Fruit fly (Drosophila melanogaster): ENCODE results near the gene CG43800.

CG43800 gene

DNA sequence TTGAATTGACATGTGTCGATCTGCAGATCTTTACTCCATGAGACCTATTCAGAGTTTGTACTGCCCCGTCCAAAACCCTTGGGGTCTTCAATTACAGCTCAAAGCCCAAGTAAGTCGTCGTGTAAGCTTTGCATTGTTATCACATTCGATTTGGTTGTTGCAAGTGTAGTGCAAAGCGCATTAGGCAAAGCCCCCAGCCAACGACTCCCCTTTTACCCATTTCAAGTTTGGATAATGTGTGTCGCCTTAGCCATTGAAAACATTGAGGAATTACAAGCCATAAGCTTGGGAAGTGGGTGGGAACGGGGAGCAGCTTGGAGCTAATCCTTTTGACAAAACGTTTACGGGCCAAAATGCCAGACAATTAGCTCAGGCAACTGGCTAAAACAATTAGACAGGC lies 26.9 kb upstream of the CG43800 start:
- TF ChIP-seq CG7101 (tag; optimal IDR thresholded peaks at IDR 0.05) (no peak), Crg-1 (GFP tag; optimal IDR thresholded peaks at IDR 0.05) (no peak), Mnt (GFP tag; optimal IDR thresholded peaks at IDR 0.05) (no peak), CG1620 (GFP tag; optimal IDR thresholded peaks at IDR 0.05) (no peak), Clk (GFP tag; optimal IDR thresholded peaks at IDR 0.05) (no peak), cnc (optimal IDR thresholded peaks at IDR 0.05) (no peak), CG7045 (GFP tag; optimal IDR thresholded peaks at IDR 0.05) (no peak), CG14711 (tag; optimal IDR thresholded peaks at IDR 0.05) (no peak), cic (GFP tag; optimal IDR thresholded peaks at IDR 0.05) (no peak), Hr96 (GFP tag; optimal IDR thresholded peaks at IDR 0.05) (no peak), tj (GFP tag; optimal IDR thresholded peaks at IDR 0.05) (no peak), kay (GFP tag; ENCODE audit: borderline replicate concordance) (no peak)

DNA sequence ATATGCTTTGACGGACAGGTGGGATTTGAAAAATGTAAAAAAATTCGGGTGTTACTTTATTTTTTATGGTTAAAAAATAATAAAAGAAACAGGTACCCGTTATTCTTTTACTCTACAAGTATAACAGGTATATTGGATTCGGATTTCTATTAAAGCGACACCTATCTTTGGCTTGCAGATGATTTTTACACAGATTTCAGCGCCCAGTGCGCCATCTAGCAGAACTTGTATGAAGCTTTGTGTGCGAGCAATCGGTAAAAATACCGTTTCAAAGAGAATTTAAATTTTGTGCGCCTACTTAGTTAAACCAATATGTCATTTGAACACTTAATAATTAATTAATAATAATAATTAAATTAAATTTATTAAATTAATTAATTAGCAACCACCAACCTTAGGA lies 25.5 kb upstream of the CG43800 start:
- TF ChIP-seq CG33017 (tag; optimal IDR thresholded peaks at IDR 0.05), result no peak
- no peak for TF ChIP-seq bab1 (GFP tag; optimal IDR thresholded peaks at IDR 0.05)
- peak; percentile 20 for TF ChIP-seq Hr96 (GFP tag; optimal IDR thresholded peaks at IDR 0.05)
- peak; percentile 18 for TF ChIP-seq CG1620 (GFP tag; optimal IDR thresholded peaks at IDR 0.05)

DNA sequence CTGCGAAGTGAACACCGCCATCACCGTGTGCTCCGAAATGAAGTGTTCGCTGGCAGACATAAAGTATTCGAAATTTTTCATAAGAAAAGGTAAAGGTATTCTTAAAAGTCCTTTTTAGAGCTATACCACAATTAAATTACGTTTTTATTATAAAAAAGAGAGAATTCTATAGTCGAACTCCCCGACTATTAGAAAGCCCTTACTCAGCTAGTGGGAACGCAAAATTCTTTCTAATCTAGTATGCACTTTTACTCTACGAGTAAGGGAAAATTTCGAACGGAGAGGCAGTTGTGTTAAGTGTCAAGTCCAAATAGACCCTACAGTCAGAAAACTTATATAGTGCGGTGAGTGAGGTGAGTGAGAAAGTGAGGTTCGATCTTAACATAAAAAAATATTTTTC lies 24.6 kb upstream of the CG43800 start, which contains the start of gene CG31909:
Gene CG31909 (plus strand): TSS at position 301 of the 400 bp plus-strand sequence.
- peak; percentile 28 for TF ChIP-seq kay (GFP tag; ENCODE audit: borderline replicate concordance)
- TF ChIP-seq ovo (GFP tag; optimal IDR thresholded peaks at IDR 0.05), result no peak

DNA sequence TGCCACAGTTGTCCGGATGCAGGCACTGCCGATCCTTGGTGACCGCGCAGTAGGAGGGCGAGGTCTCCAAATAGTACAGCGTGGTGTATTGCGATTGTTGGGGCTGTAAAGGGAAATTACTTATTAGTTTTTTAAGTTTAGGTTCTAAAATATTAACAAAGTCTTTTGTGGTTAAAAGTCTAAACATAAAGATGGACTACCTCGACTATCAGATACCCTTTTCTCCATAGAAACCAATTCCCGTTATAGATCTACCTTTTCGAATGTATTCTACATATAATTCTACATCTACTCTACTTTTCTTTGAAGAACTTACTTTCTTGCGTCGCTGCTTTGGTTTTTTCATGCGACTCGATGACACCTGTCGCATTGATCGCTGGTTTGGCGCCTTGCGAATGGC lies 23.5 kb upstream of the CG43800 start:
- TF ChIP-seq CG11617 (GFP tag; optimal IDR thresholded peaks at IDR 0.05), result no peak
- no peak for TF ChIP-seq kay (GFP tag; ENCODE audit: borderline replicate concordance)
- TF ChIP-seq bab1 (GFP tag; optimal IDR thresholded peaks at IDR 0.05), result no peak
- TF ChIP-seq CG12768 (GFP tag; optimal IDR thresholded peaks at IDR 0.05), result no peak
- TF ChIP-seq Hr96 (GFP tag; optimal IDR thresholded peaks at IDR 0.05), result no peak
- no peak for TF ChIP-seq CG33017 (tag; optimal IDR thresholded peaks at IDR 0.05)
- no peak for TF ChIP-seq cnc (optimal IDR thresholded peaks at IDR 0.05)

DNA sequence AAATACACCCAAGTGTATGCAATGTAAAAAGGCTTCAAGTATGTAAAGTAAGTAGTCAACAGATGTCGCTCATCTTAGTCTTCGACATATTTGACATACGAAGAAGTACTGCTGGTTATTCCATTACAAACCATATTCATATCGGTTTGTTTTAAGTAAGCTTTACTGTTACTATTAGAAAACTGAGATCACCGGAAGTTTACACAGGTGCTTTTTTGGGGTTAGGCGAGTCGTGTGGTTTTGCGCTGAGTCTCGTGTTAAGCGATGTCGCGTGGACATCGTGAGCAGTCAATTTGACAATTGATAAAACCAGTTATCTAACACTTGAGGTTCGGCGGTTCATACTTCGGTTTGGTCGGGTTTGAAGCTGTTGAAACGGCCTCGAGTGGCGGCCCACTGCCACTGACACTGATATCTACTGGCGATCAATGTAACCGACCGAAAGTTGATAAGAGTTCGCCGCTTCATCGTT lies 22.1 kb upstream of the CG43800 start:
- TF ChIP-seq tj (GFP tag; optimal IDR thresholded peaks at IDR 0.05), result no peak
- no peak for TF ChIP-seq CG14711 (tag; optimal IDR thresholded peaks at IDR 0.05)
- no peak for TF ChIP-seq kay (GFP tag; ENCODE audit: borderline replicate concordance)
- TF ChIP-seq Clk (GFP tag; optimal IDR thresholded peaks at IDR 0.05), result no peak
- no peak for TF ChIP-seq Mnt (GFP tag; optimal IDR thresholded peaks at IDR 0.05)

DNA sequence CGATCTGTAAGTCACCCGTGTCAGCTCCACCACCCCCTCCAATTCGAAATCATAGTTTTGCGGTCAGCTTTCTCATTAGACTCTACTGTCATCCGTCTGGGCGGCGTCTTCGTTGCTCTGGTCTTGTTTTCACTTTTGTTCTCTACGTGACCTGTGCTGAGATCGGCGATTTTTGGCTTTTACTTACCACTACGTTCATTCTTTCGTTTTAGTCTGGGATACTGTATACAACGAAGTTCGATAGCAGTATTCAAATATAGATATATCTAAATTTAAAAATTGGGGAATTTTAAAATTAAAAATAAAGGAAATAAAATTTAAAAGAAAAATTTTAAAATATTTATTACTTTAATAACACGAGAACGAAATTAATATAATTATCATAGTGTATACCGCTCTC lies 20.3 kb upstream of the CG43800 start, which contains the start of gene CG13786:
Gene CG13786 (minus strand): TSS at position 101 of the 400 bp plus-strand sequence.
- no peak for TF ChIP-seq cnc (optimal IDR thresholded peaks at IDR 0.05)
- TF ChIP-seq CG7045 (GFP tag; optimal IDR thresholded peaks at IDR 0.05), result no peak
- no peak for TF ChIP-seq ovo (GFP tag; optimal IDR thresholded peaks at IDR 0.05)
- no peak for TF ChIP-seq toe (GFP tag; optimal IDR thresholded peaks at IDR 0.05)
- no peak for TF ChIP-seq cic (GFP tag; optimal IDR thresholded peaks at IDR 0.05)
- no peak for TF ChIP-seq CG12768 (GFP tag; optimal IDR thresholded peaks at IDR 0.05)
- no peak for TF ChIP-seq CG33017 (tag; optimal IDR thresholded peaks at IDR 0.05)
- TF ChIP-seq CG5204 (GFP tag; optimal IDR thresholded peaks at IDR 0.05), result no peak
- no peak for TF ChIP-seq CG1620 (GFP tag; optimal IDR thresholded peaks at IDR 0.05)
- no peak for TF ChIP-seq CG14711 (tag; optimal IDR thresholded peaks at IDR 0.05)

DNA sequence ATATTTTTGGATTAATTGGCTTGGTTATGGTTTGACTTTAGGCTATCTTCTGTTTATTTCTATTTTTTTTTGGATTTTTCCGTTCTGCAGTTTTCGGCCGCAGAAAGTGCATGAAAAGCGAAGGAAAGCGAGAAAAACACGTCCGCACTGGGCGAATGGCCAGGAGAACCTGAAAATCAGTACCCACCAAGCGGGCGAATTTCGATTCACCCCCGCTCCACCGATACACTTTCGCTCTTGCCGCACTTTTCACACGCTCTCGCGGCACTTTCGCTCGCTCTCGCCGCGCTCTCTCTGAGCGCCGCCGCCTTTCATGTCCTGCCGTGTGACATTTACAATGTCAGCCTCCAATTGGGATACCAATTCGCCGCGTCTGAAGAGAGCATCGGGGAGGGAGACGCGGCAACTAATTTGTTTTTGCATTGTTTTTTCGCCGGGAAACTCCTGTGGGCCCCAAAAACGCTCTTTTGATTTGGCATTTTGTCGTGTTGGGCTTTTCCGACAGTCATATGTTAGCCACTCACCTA lies 16.7 kb upstream of the CG43800 start, which contains the start of gene Ndae1:
Gene Ndae1 (minus strand): TSS at position 51 of the 527 bp plus-strand sequence.
- TF ChIP-seq kay (GFP tag; ENCODE audit: borderline replicate concordance) (no peak), Clk (GFP tag; optimal IDR thresholded peaks at IDR 0.05) (no peak), CG7101 (tag; optimal IDR thresholded peaks at IDR 0.05) (no peak), CG11617 (GFP tag; optimal IDR thresholded peaks at IDR 0.05) (no peak), cic (GFP tag; optimal IDR thresholded peaks at IDR 0.05) (no peak), pad (GFP tag; optimal IDR thresholded peaks at IDR 0.05) (no peak), bab1 (GFP tag; optimal IDR thresholded peaks at IDR 0.05) (no peak), Hr96 (GFP tag; optimal IDR thresholded peaks at IDR 0.05) (no peak), CG5204 (GFP tag; optimal IDR thresholded peaks at IDR 0.05) (no peak), CG14711 (tag; optimal IDR thresholded peaks at IDR 0.05) (no peak)

DNA sequence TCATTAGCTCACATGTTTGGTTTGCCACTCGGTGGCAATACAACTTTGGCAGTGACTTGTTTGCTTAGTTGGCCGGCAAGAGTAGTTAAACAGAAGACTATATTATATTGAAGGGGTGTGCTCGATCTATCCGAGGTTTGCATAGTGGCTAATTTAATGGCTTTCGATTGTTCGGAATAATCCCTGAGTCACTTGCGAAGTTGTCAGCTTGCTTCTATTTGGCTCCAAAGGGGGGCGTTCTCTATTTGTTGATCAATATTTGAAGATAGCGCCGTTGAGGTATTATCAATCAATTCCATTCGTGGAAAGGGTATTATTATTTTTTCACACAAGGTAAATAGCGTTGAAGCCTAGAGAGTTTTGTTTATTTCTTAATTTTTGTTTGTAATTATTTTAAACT lies 15.5 kb upstream of the CG43800 start:
- TF ChIP-seq Crg-1 (GFP tag; optimal IDR thresholded peaks at IDR 0.05), result peak; percentile 9
- TF ChIP-seq Mnt (GFP tag; optimal IDR thresholded peaks at IDR 0.05), result no peak
- TF ChIP-seq CG7101 (tag; optimal IDR thresholded peaks at IDR 0.05), result peak; percentile 9
- no peak for TF ChIP-seq CG12768 (GFP tag; optimal IDR thresholded peaks at IDR 0.05)

All from whole organism, adult.